Fruit fly (Drosophila melanogaster) whole organism, wandering third instar larva: Measurements from ENCODE around the gene CG14629.
A peak's percentile ranks its signal among the peaks of the same experiment; 100 is the strongest.

Experiments
- CG32264 ChIP-seq: fragments of 200-800 bp; sonication (Bioruptor generic); optimal IDR thresholded peaks from 2 replicates; lab custom pipeline; 2016; ENCODE audit warnings: missing biosample characterization, missing genetic modification characterization
- Dif ChIP-seq: fragments of 200-275, 200-300 bp; sonication (Bioruptor generic); optimal IDR thresholded peaks from 2 replicates; lab custom pipeline; 2018; ENCODE audit warnings: missing biosample characterization, missing genetic modification characterization; ENCODE audit not compliant: partially characterized antibody
- HLH106 ChIP-seq: fragments of 200-800 bp; optimal IDR thresholded peaks from 3 replicates; lab custom pipeline; 2019; ENCODE audit warnings: missing biosample characterization, mild to moderate bottlenecking, missing genetic modification characterization, moderate library complexity
- Hnf4 ChIP-seq: fragments of 200-800 bp; sonication (Bioruptor generic); optimal IDR thresholded peaks from 2 replicates; lab custom pipeline; 2016; ENCODE audit warnings: missing biosample characterization, mild to moderate bottlenecking, missing genetic modification characterization
- Hr78 ChIP-seq: fragments of >200 bp; optimal IDR thresholded peaks from 2 replicates; lab custom pipeline; 2017; ENCODE audit warnings: missing biosample characterization, missing genetic modification characterization
- Hr83 ChIP-seq: fragments of 200-300 bp; sonication (Bioruptor generic); optimal IDR thresholded peaks from 2 replicates; lab custom pipeline; 2016; ENCODE audit warnings: missing biosample characterization, mild to moderate bottlenecking, missing genetic modification characterization, moderate library complexity; ENCODE audit not compliant: poor library complexity, severe bottlenecking
- Jra ChIP-seq: sonication (Bioruptor generic); optimal IDR thresholded peaks from 2 replicates; lab custom pipeline; 2016; ENCODE audit warnings: missing biosample characterization, missing genetic modification characterization
- Mio ChIP-seq: sonication (Bioruptor generic); optimal IDR thresholded peaks from 2 replicates; lab custom pipeline; 2016; ENCODE audit warnings: missing biosample characterization, missing genetic modification characterization
- Myc ChIP-seq: fragments of >200 bp; optimal IDR thresholded peaks from 2 replicates; lab custom pipeline; 2017
- N ChIP-seq: fragments of >200 bp; optimal IDR thresholded peaks from 2 replicates; lab custom pipeline; 2018; ENCODE audit warnings: missing biosample characterization, missing external identifiers, missing genetic modification characterization
- Rel ChIP-seq, 2 experiments: fragments of 200-800 bp; sonication (Bioruptor generic) in 1 of 2; optimal IDR thresholded peaks; 2 replicates in 1 of 2; 3 replicates in 1 of 2; lab custom pipeline; 2016 to 2019; ENCODE audit warnings: mild to moderate bottlenecking in 2 of 2, missing biosample characterization in 2 of 2, missing genetic modification characterization in 2 of 2, moderate library complexity in 1 of 2
- Sp1 ChIP-seq: fragments of 200-800 bp; sonication (Bioruptor generic); optimal IDR thresholded peaks from 3 replicates; lab custom pipeline; 2019; ENCODE audit warnings: missing biosample characterization, mild to moderate bottlenecking, missing genetic modification characterization, moderate library complexity
- Vsx2 ChIP-seq: fragments of 200-300, 225-300 bp; sonication (Bioruptor generic); optimal IDR thresholded peaks from 2 replicates; lab custom pipeline; 2018; ENCODE audit warnings: missing biosample characterization, missing genetic modification characterization; ENCODE audit not compliant: partially characterized antibody
- br ChIP-seq: fragments of 200-800 bp; sonication (Bioruptor generic); optimal IDR thresholded peaks from 2 replicates; lab custom pipeline; 2016; ENCODE audit warnings: missing biosample characterization, missing genetic modification characterization
- brk ChIP-seq: fragments of 200-800 bp; sonication (Bioruptor generic); optimal IDR thresholded peaks from 2 replicates; lab custom pipeline; 2016; ENCODE audit warnings: missing biosample characterization, mild to moderate bottlenecking, missing genetic modification characterization
- dl ChIP-seq, 2 experiments: fragments of 175-275, 200-275 bp in 1 of 2; fragments of 200-275 bp in 1 of 2; sonication (Bioruptor generic); optimal IDR thresholded peaks; lab custom pipeline; 2018; ENCODE audit warnings: mild to moderate bottlenecking in 2 of 2, missing biosample characterization in 2 of 2, missing genetic modification characterization in 2 of 2, moderate library complexity in 2 of 2; ENCODE audit not compliant: partially characterized antibody in 2 of 2, insufficient read depth in 1 of 2
- dmrt93B ChIP-seq: fragments of 200-800 bp; sonication (Bioruptor generic); optimal IDR thresholded peaks from 2 replicates; lab custom pipeline; 2018; ENCODE audit warnings: missing biosample characterization, mild to moderate bottlenecking, missing genetic modification characterization
- dsf ChIP-seq: sonication (Bioruptor generic); optimal IDR thresholded peaks from 2 replicates; lab custom pipeline; 2016; ENCODE audit warnings: missing biosample characterization, missing genetic modification characterization, borderline replicate concordance
- ey ChIP-seq: fragments of 200-800 bp; sonication (Bioruptor generic); optimal IDR thresholded peaks from 2 replicates; lab custom pipeline; 2016; ENCODE audit warnings: missing biosample characterization, missing genetic modification characterization
- foxo ChIP-seq, 2 experiments: fragments of 200-800 bp; sonication (Bioruptor generic); optimal IDR thresholded peaks; 2 replicates in 1 of 2; 3 replicates in 1 of 2; lab custom pipeline; 2016 to 2017; ENCODE audit warnings: missing biosample characterization in 2 of 2, missing genetic modification characterization in 2 of 2
- fru ChIP-seq: fragments of 200-800 bp; sonication (Bioruptor generic); optimal IDR thresholded peaks from 3 replicates; lab custom pipeline; 2016; ENCODE audit warnings: missing biosample characterization, mild to moderate bottlenecking, missing genetic modification characterization
- h ChIP-seq: fragments of 200-800 bp; sonication (Bioruptor generic); optimal IDR thresholded peaks from 3 replicates; lab custom pipeline; 2016; ENCODE audit warnings: missing biosample characterization, mild to moderate bottlenecking, missing genetic modification characterization
- pan ChIP-seq: fragments of >200 bp; optimal IDR thresholded peaks from 2 replicates; lab custom pipeline; 2017
- psq ChIP-seq: fragments of 200-800 bp; sonication (Bioruptor generic); optimal IDR thresholded peaks from 3 replicates; lab custom pipeline; 2017; ENCODE audit warnings: missing biosample characterization, mild to moderate bottlenecking, missing genetic modification characterization, moderate library complexity
- rgr ChIP-seq: fragments of 200-800 bp; sonication (Bioruptor generic); optimal IDR thresholded peaks from 3 replicates; lab custom pipeline; 2016; ENCODE audit warnings: missing biosample characterization, mild to moderate bottlenecking, missing genetic modification characterization
- sv ChIP-seq: fragments of 200-800 bp; sonication (Bioruptor generic); optimal IDR thresholded peaks from 3 replicates; lab custom pipeline; 2016; ENCODE audit warnings: missing biosample characterization, missing genetic modification characterization
- tai ChIP-seq: sonication (Bioruptor generic); optimal IDR thresholded peaks from 2 replicates; lab custom pipeline; 2016; ENCODE audit warnings: missing biosample characterization, missing genetic modification characterization
- usp ChIP-seq: fragments of >200 bp; optimal IDR thresholded peaks from 2 replicates; lab custom pipeline; 2017; ENCODE audit warnings: missing biosample characterization, missing genetic modification characterization
- woc ChIP-seq: sonication (Bioruptor generic); optimal IDR thresholded peaks from 2 replicates; lab custom pipeline; 2016; ENCODE audit warnings: missing biosample characterization, mild to moderate bottlenecking, missing genetic modification characterization

CG14629 gene

DNA sequence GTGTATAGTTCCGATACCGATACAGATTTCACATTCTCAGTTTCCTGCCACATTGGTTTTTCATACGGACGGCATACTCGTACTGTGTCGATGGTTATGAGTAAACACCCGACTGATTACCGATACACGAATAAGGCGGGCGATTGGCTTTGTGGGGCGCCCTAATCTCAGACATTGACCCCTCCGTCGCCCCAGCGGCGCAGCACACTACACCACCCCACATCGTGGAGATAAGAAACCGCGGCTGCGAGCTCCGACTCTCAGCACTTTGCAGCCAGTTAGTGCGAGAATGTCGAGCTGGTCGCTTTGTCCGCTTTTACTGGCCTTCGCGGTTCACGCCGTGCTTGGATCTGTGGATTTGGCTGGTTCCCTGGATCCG lies at the start of gene CG14629:
TSS of gene CG14629 (plus strand) at position 275 of the 379 bp plus-strand sequence.
- TF ChIP-seq Vsx2 (GFP tag; lab: Kevin White, UChicago) = peak; percentile 11
- TF ChIP-seq br = peak; percentile 4
- TF ChIP-seq CG32264 (GFP tag; lab: Kevin White, UChicago) = no peak
- TF ChIP-seq fru (GFP tag; lab: Kevin White, UChicago) = peak; percentile 18
- peak; percentile 2 for TF ChIP-seq h
- peak in 1 of 2 experiments; percentile 5 for TF ChIP-seq foxo (GFP tag; optimal IDR thresholded peaks at IDR 0.05; lab: Kevin White, UChicago)
- peak; percentile 41 for TF ChIP-seq Hnf4
- peak in 1 of 2 experiments; percentile 39 for TF ChIP-seq dl (GFP tag; optimal IDR thresholded peaks at IDR 0.05; lab: Kevin White, UChicago; ENCODE audit: insufficient read depth in 1 of 2, partially characterized antibody in 2 of 2)
- peak; percentile 44 for TF ChIP-seq rgr (GFP tag; lab: Kevin White, UChicago)
- TF ChIP-seq Rel (GFP tag; optimal IDR thresholded peaks at IDR 0.05; lab: Kevin White, UChicago) = no peak
- peak; percentile 66 for TF ChIP-seq Rel (tag; optimal IDR thresholded peaks at IDR 0.05; lab: Kevin White, UChicago)
- TF ChIP-seq Hr83 (GFP tag; lab: Kevin White, UChicago) = peak; percentile 12
- no peak for TF ChIP-seq Mio
- no peak for TF ChIP-seq sv
- TF ChIP-seq Dif (GFP tag; lab: Kevin White, UChicago) = peak; percentile 62

DNA sequence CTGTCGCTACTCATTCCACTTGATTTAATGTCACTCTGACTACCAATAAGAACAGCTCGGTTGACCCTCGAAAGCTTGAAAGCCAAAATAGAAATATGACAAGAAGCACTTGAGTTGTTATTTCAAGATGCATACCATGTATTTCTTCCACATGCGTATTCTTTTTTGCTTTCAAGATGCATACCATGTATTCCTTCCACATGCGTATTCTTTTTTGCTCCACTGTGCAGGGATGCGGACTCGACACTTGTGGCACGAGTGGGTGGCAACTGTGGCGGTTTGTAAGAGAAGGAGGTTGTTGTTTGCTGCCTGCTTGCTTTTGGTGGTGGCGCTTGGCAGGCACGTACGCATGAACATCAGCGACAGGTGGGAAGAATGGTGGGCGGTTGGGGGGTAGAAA lies 45.1 kb upstream of the CG14629 start:
- no peak for TF ChIP-seq foxo (GFP tag; optimal IDR thresholded peaks at IDR 0.05; lab: Kevin White, UChicago)
- no peak for TF ChIP-seq usp
- TF ChIP-seq pan = no peak
- TF ChIP-seq tai (GFP tag; lab: Kevin White, UChicago) = no peak
- no peak for TF ChIP-seq Myc
- no peak for TF ChIP-seq ey (GFP tag; lab: Kevin White, UChicago)
- no peak for TF ChIP-seq HLH106 (tag; lab: Kevin White, UChicago)
- no peak for TF ChIP-seq sv
- no peak for TF ChIP-seq N
- TF ChIP-seq Mio = no peak
- no peak for TF ChIP-seq Hnf4
- no peak for TF ChIP-seq brk (GFP tag; lab: Kevin White, UChicago)
- no peak for TF ChIP-seq Vsx2 (GFP tag; lab: Kevin White, UChicago)
- TF ChIP-seq Jra (GFP tag; lab: Kevin White, UChicago) = no peak

DNA sequence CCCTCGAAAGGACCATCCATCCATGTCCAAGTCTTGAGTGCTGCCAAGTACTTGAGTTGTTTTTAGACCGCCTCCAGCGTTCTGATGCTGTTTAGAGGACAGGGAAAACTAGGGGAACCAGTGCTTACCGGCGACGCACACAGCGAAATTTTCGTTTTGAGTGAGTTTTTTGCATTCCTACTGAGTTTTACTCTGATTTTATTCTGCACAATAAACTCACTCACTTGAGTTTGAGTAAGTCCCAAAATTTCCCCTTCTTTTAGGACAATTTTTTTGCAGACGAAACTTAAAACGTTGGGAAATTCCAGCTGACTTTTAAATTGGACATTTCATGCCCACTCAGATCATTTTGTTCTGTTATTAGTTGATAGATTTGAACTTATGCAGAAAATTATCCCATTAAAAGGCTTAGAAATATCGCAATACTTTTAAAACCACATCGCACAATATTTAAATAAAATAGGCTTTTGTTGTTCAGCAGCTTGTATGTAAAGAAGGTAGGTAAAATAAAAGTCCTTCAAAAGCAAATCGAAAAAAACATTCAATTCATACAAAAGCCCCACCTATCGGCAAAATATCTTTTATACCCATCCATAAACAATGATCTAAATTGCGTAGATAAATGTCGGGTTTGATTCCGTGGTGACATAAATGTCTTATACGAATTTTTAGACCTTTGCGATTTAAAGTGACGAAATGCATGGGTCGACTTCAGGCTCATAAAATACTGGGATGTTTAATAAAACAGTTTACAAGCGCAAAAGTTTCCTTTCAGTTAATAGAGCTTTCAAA lies 41.7 kb upstream of the CG14629 start:
- TF ChIP-seq psq (GFP tag; lab: Kevin White, UChicago) (no peak), Myc (peak; percentile 68)

DNA sequence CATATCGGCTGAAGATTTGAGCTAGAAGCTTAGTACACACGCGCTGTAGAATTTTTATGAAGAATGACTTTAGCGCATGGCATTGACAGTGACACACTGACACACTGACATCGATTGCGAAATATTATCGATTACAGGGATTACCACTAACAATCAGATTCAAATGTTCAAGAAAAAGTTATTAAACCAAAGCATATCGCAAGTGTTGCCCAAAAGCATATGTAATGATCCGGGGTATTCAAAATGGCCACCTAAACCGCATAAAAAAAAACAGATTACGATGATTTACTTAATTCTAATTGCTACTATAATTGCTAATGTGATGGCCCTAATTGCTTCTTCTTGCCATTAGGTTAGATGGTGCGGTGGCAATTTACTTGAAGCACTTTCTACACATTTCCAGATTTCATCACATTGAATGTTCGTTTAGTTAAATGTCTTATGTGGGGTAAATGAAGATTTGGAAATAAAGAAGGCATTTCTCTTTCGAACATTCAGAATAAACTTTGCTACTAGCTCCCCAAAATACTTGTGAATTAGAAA lies 39.7 kb upstream of the CG14629 start, which contains the start of the genes TfIIA-S-2 and CG14631:
TSS of gene TfIIA-S-2 (minus strand) at position 101 of the 543 bp plus-strand sequence.
TSS of gene CG14631 (plus strand) at position 493 of the 543 bp plus-strand sequence.
- TF ChIP-seq dmrt93B (GFP tag; lab: Kevin White, UChicago) = no peak
- no peak for TF ChIP-seq psq (GFP tag; lab: Kevin White, UChicago)
- no peak for TF ChIP-seq woc (GFP tag; lab: Kevin White, UChicago)
- no peak for TF ChIP-seq h
- TF ChIP-seq sv = no peak
- TF ChIP-seq Dif (GFP tag; lab: Kevin White, UChicago) = no peak
- no peak for TF ChIP-seq Sp1 (GFP tag; lab: Kevin White, UChicago)
- TF ChIP-seq Jra (GFP tag; lab: Kevin White, UChicago) = no peak
- TF ChIP-seq Hr78 = no peak
- no peak for TF ChIP-seq Vsx2 (GFP tag; lab: Kevin White, UChicago)
- TF ChIP-seq dsf (GFP tag; lab: Kevin White, UChicago) = no peak
- TF ChIP-seq dl (GFP tag; optimal IDR thresholded peaks at IDR 0.05; lab: Kevin White, UChicago; ENCODE audit: insufficient read depth in 1 of 2, partially characterized antibody in 2 of 2) = no peak

DNA sequence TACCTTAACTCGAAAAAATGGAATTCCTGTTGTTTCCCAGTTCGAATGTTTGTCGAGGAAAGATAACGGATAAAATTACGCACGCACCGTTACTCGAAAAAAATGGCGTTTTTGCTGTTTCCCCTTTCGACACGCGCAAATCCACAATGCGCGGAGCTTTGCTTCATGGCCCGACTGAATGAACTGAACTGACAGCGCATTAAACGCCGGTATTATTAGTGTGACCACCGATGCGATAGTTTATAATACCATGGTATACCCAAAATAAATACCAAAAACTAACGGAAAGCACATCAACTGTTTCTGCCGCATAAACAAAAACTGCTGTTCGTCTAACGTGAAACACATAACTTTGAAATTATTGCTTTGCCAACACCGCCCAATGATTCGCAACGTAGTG lies 24.8 kb upstream of the CG14629 start, which contains the start of the genes CG32814, CG11638 and CG3021:
TSS of gene CG32814 (minus strand) at position 190 of the 400 bp plus-strand sequence.
TSS of gene CG11638 (minus strand) at position 193 of the 400 bp plus-strand sequence.
TSS of gene CG3021 (plus strand) at position 281 of the 400 bp plus-strand sequence.
- peak; percentile 11 for TF ChIP-seq rgr (GFP tag; lab: Kevin White, UChicago)
- no peak for TF ChIP-seq Rel (GFP tag; optimal IDR thresholded peaks at IDR 0.05; lab: Kevin White, UChicago)
- peak; percentile 75 for TF ChIP-seq Rel (tag; optimal IDR thresholded peaks at IDR 0.05; lab: Kevin White, UChicago)
- no peak for TF ChIP-seq sv
